Fruit fly (Drosophila melanogaster) ovary, adult (tissue): ENCODE measurements around the gene CtsF.
A peak's percentile ranks its signal among the peaks of the same experiment; 100 is the strongest.

Experiments
- CG17801 ChIP-seq: fragments of 200-800 bp; optimal IDR thresholded peaks from 2 replicates; lab custom pipeline; 2019; ENCODE audit warnings: missing biosample characterization, mild to moderate bottlenecking, missing genetic modification characterization, moderate library complexity; ENCODE audit not compliant: partially characterized antibody

CtsF gene

dm6 chr3R:5279609-5280164 lies 28.1 kb upstream of the CtsF start:
- no peak for TF ChIP-seq CG17801 (GFP tag; lab: Kevin White, UChicago)

dm6 chr3R:5278627-5279026 lies 27.1 kb upstream of the CtsF start:
- TF ChIP-seq CG17801 (GFP tag; lab: Kevin White, UChicago) = no peak

- no peak for TF ChIP-seq CG17801 (GFP tag; lab: Kevin White, UChicago)
These were observed 26.2 kb upstream of the CtsF start, which contains the start of gene CG31538 for dm6 chr3R:5277735-5278134. CG31538 (minus strand) TSS chr3R:5277835.

dm6 chr3R:5270806-5271205 lies 19.3 kb upstream of the CtsF start:
- peak; percentile 14 for TF ChIP-seq CG17801 (GFP tag; lab: Kevin White, UChicago)

DNA sequence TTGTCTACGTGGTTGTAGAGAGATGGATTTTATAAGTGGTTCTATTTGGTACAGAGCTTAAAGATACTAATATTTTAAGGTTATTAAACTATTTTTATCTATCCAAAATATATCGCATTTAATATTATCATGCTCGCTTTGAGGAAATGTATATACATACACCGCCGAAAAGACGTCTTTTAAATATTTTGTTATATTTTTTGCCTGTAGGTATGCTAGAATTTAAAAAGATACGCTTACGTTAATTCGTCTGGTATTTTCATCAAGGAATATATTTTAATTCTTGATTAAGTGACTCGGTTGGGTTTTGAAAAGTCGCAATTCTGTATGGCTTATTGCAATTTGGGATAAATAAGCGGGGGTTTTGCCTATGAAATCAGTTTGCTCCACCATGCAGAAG lies 16.9 kb upstream of the CtsF start:
- no peak for TF ChIP-seq CG17801 (GFP tag; lab: Kevin White, UChicago)

DNA sequence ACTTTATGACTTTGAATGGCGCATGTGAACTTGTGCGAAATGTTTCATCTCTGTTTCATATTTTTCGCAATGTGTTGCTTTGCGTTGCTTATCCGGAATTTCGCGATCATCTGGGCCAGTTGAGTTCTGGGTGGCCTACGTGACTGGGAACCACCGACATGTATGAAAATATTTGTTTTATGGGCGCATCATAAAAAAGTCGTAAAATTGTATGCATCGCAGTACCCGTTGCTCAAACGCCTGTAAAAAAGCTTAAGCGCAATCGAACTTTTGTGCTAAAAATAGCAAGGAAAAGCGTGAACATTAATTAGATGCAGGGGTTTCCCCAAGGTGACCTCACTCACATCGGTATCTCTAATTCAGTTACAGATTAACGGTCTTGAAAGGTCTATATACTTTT lies 14.7 kb upstream of the CtsF start:
- TF ChIP-seq CG17801 (GFP tag; lab: Kevin White, UChicago) = no peak

- peak; percentile 45 for TF ChIP-seq CG17801 (GFP tag; lab: Kevin White, UChicago)
These were observed 12.9 kb upstream of the CtsF start for dm6 chr3R:5264251-5265098.

- peak; percentile 73 for TF ChIP-seq CG17801 (GFP tag; lab: Kevin White, UChicago)
These were observed 12.0 kb upstream of the CtsF start for dm6 chr3R:5263311-5264250.

dm6 chr3R:5262592-5262991 lies 11.0 kb upstream of the CtsF start, which contains the start of gene Tim17a2:
Tim17a2 (minus strand) TSS chr3R:5262692.
- TF ChIP-seq CG17801 (GFP tag; lab: Kevin White, UChicago) = no peak

DNA sequence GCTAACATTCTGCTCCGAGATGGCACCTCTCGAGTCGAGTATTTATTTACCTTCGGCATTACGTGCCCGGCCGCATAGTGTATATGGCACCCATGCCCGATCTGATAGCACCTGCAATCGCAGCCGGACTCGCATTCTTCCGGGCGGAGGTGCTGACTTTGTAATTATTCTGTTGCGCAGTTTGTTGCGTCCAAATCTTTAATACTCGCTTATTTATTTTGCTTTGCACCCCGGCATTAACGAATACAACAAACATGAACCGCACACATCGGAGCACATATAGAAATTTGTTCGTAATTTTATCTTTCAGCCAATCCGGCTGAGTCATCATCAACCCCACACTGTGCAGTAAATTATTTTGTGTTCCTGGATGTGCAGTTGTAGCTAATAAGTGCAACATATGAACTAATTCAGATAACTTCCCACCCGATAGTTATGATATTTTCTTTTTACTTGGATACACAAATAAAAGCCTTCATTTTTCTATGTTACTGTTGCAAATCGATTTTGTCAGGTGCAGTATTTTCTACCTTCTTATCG lies 10.5 kb upstream of the CtsF start:
- TF ChIP-seq CG17801 (GFP tag; lab: Kevin White, UChicago) = no peak

- TF ChIP-seq CG17801 (GFP tag; lab: Kevin White, UChicago) = no peak
These were observed 9.7 kb upstream of the CtsF start for dm6 chr3R:5261262-5261661.

DNA sequence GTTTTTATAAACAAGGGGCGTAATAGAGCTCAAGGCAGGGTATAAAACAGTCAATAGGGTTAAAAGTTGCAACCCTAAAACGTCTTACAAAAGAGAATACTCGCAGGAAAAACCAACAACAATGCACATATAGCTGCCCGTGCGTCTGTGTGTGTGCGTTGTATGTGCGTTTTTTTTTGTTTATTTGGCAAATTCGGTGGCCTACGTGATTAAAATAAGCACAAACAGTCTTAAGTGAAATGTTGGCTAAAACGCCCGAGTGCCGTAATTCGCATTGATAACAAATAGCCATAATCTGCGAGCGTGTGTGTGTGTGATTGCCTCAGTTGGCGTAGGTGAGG lies 5.6 kb upstream of the CtsF start:
- TF ChIP-seq CG17801 (GFP tag; lab: Kevin White, UChicago) = no peak

- TF ChIP-seq CG17801 (GFP tag; lab: Kevin White, UChicago) = no peak
These were observed 5.1 kb upstream of the CtsF start, which contains the start of the genes Enoph and Hph for dm6 chr3R:5256462-5257146. Enoph (minus strand) TSS chr3R:5256681. Hph (plus strand) TSS chr3R:5257037.

DNA sequence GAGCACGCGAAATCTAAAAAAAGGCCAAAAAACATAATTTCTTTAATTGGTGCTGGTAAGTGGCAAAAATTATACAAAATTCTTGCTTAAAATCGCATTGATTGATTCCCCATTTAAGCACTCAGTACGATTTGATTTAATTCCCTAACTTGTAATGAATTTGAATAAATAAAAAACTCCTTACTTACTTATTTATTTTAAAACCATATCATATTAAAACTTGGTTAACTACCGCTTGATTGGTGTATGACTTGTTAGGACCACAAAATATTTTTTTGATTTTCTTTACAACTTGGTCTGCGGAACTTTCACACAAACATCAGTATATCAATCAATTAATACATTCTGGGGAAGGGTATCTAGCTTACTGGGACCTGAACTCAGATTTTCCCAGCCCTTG lies 1.3 kb upstream of the CtsF start, which contains the start of gene CG1113:
Gene CG1113 (plus strand): TSS at position 301 of the 400 bp plus-strand sequence.
- TF ChIP-seq CG17801 (GFP tag; lab: Kevin White, UChicago) = no peak
